Worm (Caenorhabditis elegans) whole organism, L3 larva: ENCODE results near the gene F25E5.16.

Source experiments
- R02D3.7 ChIP-seq: fragments of 150-350 bp; optimal IDR thresholded peaks from 2 replicates; lab custom pipeline; 2014; ENCODE audit warnings: missing biosample characterization, missing genetic modification characterization
- aly-2 ChIP-seq: fragments of 150-350 bp; optimal IDR thresholded peaks from 2 replicates; lab custom pipeline; 2014; ENCODE audit warnings: missing biosample characterization, missing genetic modification characterization
- ama-1 ChIP-seq: fragments of 150-350 bp; optimal IDR thresholded peaks from 2 replicates; lab custom pipeline; 2018
- fos-1 ChIP-seq: fragments of 150-350 bp; optimal IDR thresholded peaks from 2 replicates; lab custom pipeline; 2014; ENCODE audit warnings: missing biosample characterization, missing genetic modification characterization
- hmg-11 ChIP-seq: sonication (generic microtip); optimal IDR thresholded peaks from 2 replicates; lab custom pipeline; 2016; ENCODE audit warnings: missing genetic modification characterization, missing compliant biosample characterization
- lin-15B ChIP-seq: fragments of 150-350 bp; optimal IDR thresholded peaks from 2 replicates; lab custom pipeline; 2014; ENCODE audit warnings: missing biosample characterization, missing genetic modification characterization
- pha-4 ChIP-seq: fragments of 150-350 bp; optimal IDR thresholded peaks from 2 replicates; lab custom pipeline; 2014; ENCODE audit warnings: missing biosample characterization, missing genetic modification reagents, missing genetic modification characterization

DNA sequence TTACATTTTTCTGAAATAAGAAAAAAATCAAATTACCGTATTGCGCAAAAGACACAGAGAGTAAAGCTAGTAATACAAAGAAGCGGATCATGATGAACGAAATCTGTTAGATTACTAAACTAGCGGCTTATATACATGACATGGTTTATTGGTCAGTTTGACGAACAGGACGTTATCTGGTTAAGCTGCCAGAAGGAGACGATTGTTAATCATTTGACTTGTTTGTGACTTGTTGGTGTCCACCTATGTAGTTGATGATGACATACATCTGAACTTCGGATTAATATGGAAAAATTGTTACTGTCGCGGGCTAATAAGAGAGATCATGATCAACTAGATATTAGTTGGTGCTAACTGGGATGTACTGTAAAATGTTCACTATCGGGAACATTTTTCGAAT is 38.0 kb upstream of the F25E5.16 start, which contains the start of gene cnc-9:
- TF ChIP-seq aly-2 (tag; lab: Kevin White, UChicago) (no peak), ama-1 (lab: Kevin White, UChicago) (no peak), fos-1 (tag; lab: Kevin White, UChicago) (no peak), pha-4 (tag; lab: Kevin White, UChicago) (no peak), R02D3.7 (tag; lab: Kevin White, UChicago) (no peak), lin-15B (tag; lab: Kevin White, UChicago) (no peak), hmg-11 (tag; lab: Kevin White, UChicago) (no peak)
